Fruit fly (Drosophila melanogaster) whole organism, embryonic: Measurements from ENCODE around the gene Dif.

Experiments
- Adf1 ChIP-seq: fragments of 200-800 bp; sonication (Bioruptor generic); IDR thresholded peaks from 2 replicates; pipeline ENCODE4 v1.3.6; 2022; ENCODE audit warnings: missing biosample characterization, missing genetic modification characterization
- Antp ChIP-seq: fragments of 200-800 bp; sonication (Bioruptor generic); optimal IDR thresholded peaks from 3 replicates; lab custom pipeline; 2016; ENCODE audit warnings: missing biosample characterization, missing genetic modification characterization
- BEAF-32 ChIP-seq: fragments of 200-800 bp; sonication (Bioruptor generic); optimal IDR thresholded peaks from 3 replicates; lab custom pipeline; 2017; ENCODE audit warnings: missing biosample characterization, missing genetic modification characterization, mild to moderate bottlenecking, moderate library complexity, missing genetic modification reagents
- Blimp-1 ChIP-seq: fragments of 200-800 bp; sonication (Bioruptor generic); optimal IDR thresholded peaks from 3 replicates; lab custom pipeline; 2018; ENCODE audit warnings: missing biosample characterization, missing genetic modification characterization, mild to moderate bottlenecking, moderate library complexity, missing genetic modification reagents
- CG11723 ChIP-seq: fragments of 200-800 bp; sonication (Bioruptor generic); optimal IDR thresholded peaks from 2 replicates; lab custom pipeline; 2017; ENCODE audit warnings: missing biosample characterization, mild to moderate bottlenecking, missing genetic modification characterization
- CG12744 ChIP-seq: fragments of 200-800 bp; sonication (Bioruptor generic); optimal IDR thresholded peaks from 2 replicates; lab custom pipeline; 2016; ENCODE audit warnings: missing biosample characterization, missing genetic modification characterization
- CG13624 ChIP-seq: fragments of 200-800 bp; sonication (Bioruptor generic); optimal IDR thresholded peaks from 2 replicates; lab custom pipeline; 2016; ENCODE audit warnings: missing biosample characterization, missing genetic modification characterization
- CG1647 ChIP-seq: fragments of 200-800 bp; sonication (Bioruptor generic); optimal IDR thresholded peaks from 3 replicates; lab custom pipeline; 2016; ENCODE audit warnings: missing biosample characterization, missing genetic modification characterization
- CG16815 ChIP-seq: fragments of 200-800 bp; sonication (Bioruptor generic); optimal IDR thresholded peaks from 3 replicates; lab custom pipeline; 2017; ENCODE audit warnings: missing biosample characterization, mild to moderate bottlenecking, missing genetic modification characterization
- CG16863 ChIP-seq: fragments of 200-800 bp; sonication (Bioruptor generic); optimal IDR thresholded peaks from 3 replicates; lab custom pipeline; 2016; ENCODE audit warnings: missing biosample characterization, missing genetic modification characterization
- CG17328 ChIP-seq: fragments of 200-800 bp; sonication (Bioruptor generic); IDR thresholded peaks from 2 replicates; pipeline ENCODE4 v1.3.6; 2022; ENCODE audit warnings: missing biosample characterization, missing genetic modification characterization
- CG17385 ChIP-seq: fragments of 200-800 bp; sonication (Bioruptor generic); optimal IDR thresholded peaks from 3 replicates; lab custom pipeline; 2018; ENCODE audit warnings: missing biosample characterization, mild to moderate bottlenecking, missing genetic modification characterization
- CG18011 ChIP-seq: fragments of 200-800 bp; sonication (Bioruptor generic); optimal IDR thresholded peaks from 2 replicates; lab custom pipeline; 2017; ENCODE audit warnings: missing biosample characterization, missing genetic modification characterization, mild to moderate bottlenecking, moderate library complexity, missing genotype
- CG1832 ChIP-seq: fragments of 200-800 bp; sonication (Bioruptor generic); optimal IDR thresholded peaks from 2 replicates; lab custom pipeline; 2017; ENCODE audit warnings: missing biosample characterization, mild to moderate bottlenecking, missing genetic modification characterization, inconsistent platforms
- CG2889 ChIP-seq: fragments of 200-800 bp; sonication (Bioruptor generic); IDR thresholded peaks from 3 replicates; pipeline ENCODE4 v1.3.6; 2022; ENCODE audit warnings: missing biosample characterization, missing genetic modification characterization
- CG33557 ChIP-seq: fragments of 200-800 bp; sonication (Bioruptor generic); optimal IDR thresholded peaks from 2 replicates; lab custom pipeline; 2019; ENCODE audit warnings: missing biosample characterization, mild to moderate bottlenecking, missing genetic modification characterization, moderate library complexity
- CG4424 ChIP-seq: fragments of 200-800 bp; sonication (Bioruptor generic); optimal IDR thresholded peaks from 3 replicates; lab custom pipeline; 2016; ENCODE audit warnings: missing biosample characterization, missing genetic modification characterization
- CG6689 ChIP-seq: fragments of 200-800 bp; sonication (Bioruptor generic); IDR thresholded peaks from 2 replicates; pipeline ENCODE4 v1.3.6; 2022; ENCODE audit warnings: missing biosample characterization, missing genetic modification characterization
- CG7271 ChIP-seq: fragments of 200-800 bp; sonication (Bioruptor generic); optimal IDR thresholded peaks from 2 replicates; lab custom pipeline; 2018; ENCODE audit warnings: missing biosample characterization, mild to moderate bottlenecking, missing genetic modification characterization, moderate library complexity
- CG7928 ChIP-seq: fragments of 200-800 bp; sonication (Bioruptor generic); optimal IDR thresholded peaks from 2 replicates; lab custom pipeline; 2017; ENCODE audit warnings: missing biosample characterization, mild to moderate bottlenecking, missing genetic modification characterization
- CG8478 ChIP-seq: fragments of >200 bp; optimal IDR thresholded peaks from 2 replicates; lab custom pipeline; 2018
- CHES-1-like ChIP-seq: fragments of 200-800 bp; sonication (Bioruptor generic); optimal IDR thresholded peaks from 2 replicates; lab custom pipeline; 2016; ENCODE audit warnings: missing biosample characterization, missing genetic modification characterization
- Chrac-16 ChIP-seq: fragments of 200-800 bp; sonication (Bioruptor generic); optimal IDR thresholded peaks from 3 replicates; lab custom pipeline; 2016; ENCODE audit warnings: missing biosample characterization, missing genetic modification characterization
- ERR ChIP-seq: fragments of 200-800 bp; sonication (Bioruptor generic); optimal IDR thresholded peaks from 2 replicates; lab custom pipeline; 2016; ENCODE audit warnings: missing biosample characterization, missing genetic modification characterization
- Gug ChIP-seq: fragments of 200-800 bp; sonication (Bioruptor generic); IDR thresholded peaks from 4 replicates; pipeline ENCODE4 v1.3.6; 2022; ENCODE audit warnings: missing biosample characterization, missing genetic modification characterization
- HLH4C ChIP-seq: fragments of 200-800 bp; sonication (Bioruptor generic); IDR thresholded peaks from 3 replicates; pipeline ENCODE4 v1.3.6; 2022; ENCODE audit warnings: missing biosample characterization, missing genetic modification characterization; ENCODE audit not compliant: partially characterized antibody
- Lim3 ChIP-seq: fragments of 200-800 bp; sonication (Bioruptor generic); IDR thresholded peaks from 2 replicates; pipeline ENCODE4 v1.3.6; 2022; ENCODE audit warnings: missing biosample characterization, missing genetic modification characterization
- Nf-YB ChIP-seq: fragments of 200-800 bp; sonication (Bioruptor generic); optimal IDR thresholded peaks from 3 replicates; lab custom pipeline; 2019; ENCODE audit warnings: missing biosample characterization, mild to moderate bottlenecking, missing genetic modification characterization, moderate library complexity
- Rfx ChIP-seq: fragments of 200-800 bp; sonication (Bioruptor generic); IDR thresholded peaks from 2 replicates; pipeline ENCODE4 v1.3.6; 2022; ENCODE audit warnings: missing biosample characterization, missing genetic modification characterization
- Six4 ChIP-seq: fragments of 200-800 bp; sonication (Bioruptor generic); optimal IDR thresholded peaks from 2 replicates; lab custom pipeline; 2016; ENCODE audit warnings: missing biosample characterization, missing genetic modification characterization
- Sry-δ ChIP-seq: fragments of 200-800 bp; sonication (Bioruptor generic); optimal IDR thresholded peaks from 2 replicates; lab custom pipeline; 2016; ENCODE audit warnings: missing biosample characterization, missing genetic modification characterization
- Stat92E ChIP-seq, 3 experiments: fragments of >200 bp in 2 of 3; fragments of 200-800 bp in 1 of 3; sonication (Bioruptor generic) in 1 of 3; optimal IDR thresholded peaks; 2 replicates each; lab custom pipeline; 2017 to 2019; ENCODE audit warnings: missing biosample characterization in 3 of 3, missing genetic modification characterization in 3 of 3, mild to moderate bottlenecking in 1 of 3, moderate library complexity in 1 of 3
- TFAM ChIP-seq: fragments of 200-800 bp; sonication (Bioruptor generic); optimal IDR thresholded peaks from 2 replicates; lab custom pipeline; 2017; ENCODE audit warnings: missing biosample characterization, missing genetic modification characterization, inconsistent platforms
- Tbp ChIP-seq: fragments of >200 bp; optimal IDR thresholded peaks from 2 replicates; lab custom pipeline; 2018; ENCODE audit warnings: missing biosample characterization, missing genetic modification characterization
- YL-1 ChIP-seq: fragments of 200-800 bp; sonication (Bioruptor generic); optimal IDR thresholded peaks from 3 replicates; lab custom pipeline; 2017; ENCODE audit warnings: missing biosample characterization, mild to moderate bottlenecking, missing genetic modification characterization
- ap ChIP-seq: fragments of 200-800 bp; sonication (Bioruptor generic); IDR thresholded peaks from 2 replicates; pipeline ENCODE4 v1.3.6; 2022; ENCODE audit warnings: missing biosample characterization, missing genetic modification characterization
- ci ChIP-seq: fragments of 200-800 bp; sonication (Bioruptor generic); IDR thresholded peaks from 3 replicates; pipeline ENCODE4 v1.3.6; 2022; ENCODE audit warnings: missing biosample characterization, missing genetic modification characterization
- disco-r ChIP-seq: fragments of 200-800 bp; sonication (Bioruptor generic); optimal IDR thresholded peaks from 2 replicates; lab custom pipeline; 2016; ENCODE audit warnings: missing biosample characterization, missing genetic modification characterization
- en ChIP-seq: fragments of 200-800 bp; sonication (Bioruptor generic); optimal IDR thresholded peaks from 2 replicates; lab custom pipeline; 2016; ENCODE audit warnings: missing biosample characterization, missing genetic modification characterization
- gce ChIP-seq: fragments of 200-800 bp; sonication (Bioruptor generic); IDR thresholded peaks from 3 replicates; pipeline ENCODE4 v1.3.6; 2022; ENCODE audit warnings: missing biosample characterization, missing genetic modification characterization
- gsb ChIP-seq: fragments of 200-800 bp; sonication (Bioruptor generic); IDR thresholded peaks from 2 replicates; pipeline ENCODE4 v1.3.6; 2022; ENCODE audit warnings: missing biosample characterization, missing genetic modification characterization
- h ChIP-seq: fragments of >200 bp; optimal IDR thresholded peaks from 2 replicates; lab custom pipeline; 2017
- kah ChIP-seq: fragments of 200-800 bp; sonication (Bioruptor generic); optimal IDR thresholded peaks from 2 replicates; lab custom pipeline; 2018; ENCODE audit warnings: missing biosample characterization, mild to moderate bottlenecking, missing genetic modification characterization
- lmd ChIP-seq: fragments of 200-800 bp; sonication (Bioruptor generic); IDR thresholded peaks from 2 replicates; pipeline ENCODE4 v1.3.6; 2022; ENCODE audit warnings: missing biosample characterization, missing genetic modification characterization
- luna ChIP-seq: fragments of 200-800 bp; sonication (Bioruptor generic); optimal IDR thresholded peaks from 2 replicates; lab custom pipeline; 2016; ENCODE audit warnings: missing biosample characterization, missing genetic modification characterization
- mld ChIP-seq: fragments of 200-800 bp; sonication (Bioruptor generic); IDR thresholded peaks from 3 replicates; pipeline ENCODE4 v1.3.6; 2022; ENCODE audit warnings: missing biosample characterization, missing genetic modification characterization; ENCODE audit not compliant: partially characterized antibody
- rib ChIP-seq: fragments of 200-800 bp; sonication (Bioruptor generic); IDR thresholded peaks from 2 replicates; pipeline ENCODE4 v1.3.6; 2022; ENCODE audit warnings: missing biosample characterization, missing genetic modification characterization
- ro ChIP-seq: fragments of 200-800 bp; sonication (Bioruptor generic); IDR thresholded peaks from 2 replicates; pipeline ENCODE4 v1.3.6; 2022; ENCODE audit warnings: missing biosample characterization, missing genetic modification characterization
- seq ChIP-seq: fragments of 200-800 bp; sonication (Bioruptor generic); IDR thresholded peaks from 2 replicates; pipeline ENCODE4 v1.3.6; 2022; ENCODE audit warnings: missing biosample characterization, missing genetic modification characterization
- slbo ChIP-seq: fragments of 200-800 bp; sonication (Bioruptor generic); IDR thresholded peaks from 2 replicates; pipeline ENCODE4 v1.3.6; 2022; ENCODE audit warnings: missing biosample characterization, missing genetic modification characterization
- slp2 ChIP-seq: fragments of 200-800 bp; sonication (Bioruptor generic); optimal IDR thresholded peaks from 2 replicates; lab custom pipeline; 2016; ENCODE audit warnings: missing biosample characterization, missing genetic modification characterization
- toy ChIP-seq: fragments of 200-800 bp; sonication (Bioruptor generic); IDR thresholded peaks from 2 replicates; pipeline ENCODE4 v1.3.6; 2022; ENCODE audit warnings: missing biosample characterization, missing genetic modification characterization
- trh ChIP-seq: fragments of 200-800 bp; sonication (Bioruptor generic); optimal IDR thresholded peaks from 2 replicates; lab custom pipeline; 2016; ENCODE audit warnings: missing biosample characterization, missing genetic modification characterization

Gene Dif

dm6 chr2L:17382318-17382717, 50.6 kb downstream of the Dif start (continued):
- TF ChIP-seq kah (GFP tag; lab: Kevin White, UChicago) (peak; percentile 64), Lim3 (GFP tag; lab: Robert Waterston, UW) (no peak), Gug (GFP tag; lab: Robert Waterston, UW) (peak; percentile 52; the same call in 3 of the 4 replicates), trh (GFP tag; lab: Kevin White, UChicago) (no peak), disco-r (no peak), CG18011 (GFP tag; lab: Kevin White, UChicago) (peak; percentile 35), rib (GFP tag; lab: Robert Waterston, UW) (no peak), toy (no peak), Rfx (no peak; the same call in 1 of the 2 replicates), CG4424 (GFP tag; lab: Kevin White, UChicago) (peak; percentile 69), Blimp-1 (peak; percentile 84), CG13624 (GFP tag; lab: Kevin White, UChicago) (no peak), Antp (GFP tag; lab: Kevin White, UChicago) (no peak), ERR (no peak), CG16863 (GFP tag; lab: Kevin White, UChicago) (peak; percentile 26), CG7928 (GFP tag; lab: Kevin White, UChicago) (no peak), CG7271 (tag; lab: Kevin White, UChicago) (no peak), CHES-1-like (GFP tag; lab: Kevin White, UChicago) (peak; percentile 47), seq (GFP tag; lab: Robert Waterston, UW) (no peak), mld (GFP tag; lab: Robert Waterston, UW) (no peak), CG1647 (peak; percentile 16), YL-1 (GFP tag; lab: Kevin White, UChicago) (no peak), Sry-δ (GFP tag; lab: Kevin White, UChicago) (no peak), slp2 (GFP tag; lab: Kevin White, UChicago) (peak; percentile 38), CG33557 (GFP tag; lab: Kevin White, UChicago) (peak; percentile 93), CG17385 (GFP tag; lab: Kevin White, UChicago) (peak; percentile 72), Six4 (GFP tag; lab: Kevin White, UChicago) (peak; percentile 64), ap (no peak), CG11723 (peak; percentile 50), gce (no peak), Nf-YB (GFP tag; lab: Kevin White, UChicago) (peak; percentile 54), Chrac-16 (GFP tag; lab: Kevin White, UChicago) (peak; percentile 63), Tbp (GFP tag; lab: Kevin White, UChicago) (no peak), Stat92E (GFP tag; optimal IDR thresholded peaks at IDR 0.05; lab: Kevin White, UChicago) (peak in 1 of 3 experiments; percentile 73), gsb (GFP tag; lab: Robert Waterston, UW) (peak; percentile 19; the same call in 1 of the 2 replicates), h (lab: Kevin White, UChicago) (no peak), ro (GFP tag; lab: Robert Waterston, UW) (no peak), luna (GFP tag; lab: Kevin White, UChicago) (no peak), CG16815 (peak; percentile 74), BEAF-32 (GFP tag; lab: Kevin White, UChicago) (no peak), CG17328 (GFP tag; lab: Robert Waterston, UW) (peak; percentile 33; the same call in 1 of the 2 replicates), HLH4C (GFP tag; lab: Robert Waterston, UW) (no peak), CG6689 (peak; percentile 72), lmd (GFP tag; lab: Robert Waterston, UW) (peak; percentile 43), slbo (GFP tag; lab: Robert Waterston, UW) (peak; percentile 59), TFAM (GFP tag; lab: Kevin White, UChicago) (peak; percentile 25), ci (GFP tag; lab: Robert Waterston, UW) (peak; percentile 48; the same call in 1 of the 3 replicates), CG1832 (no peak), CG12744 (GFP tag; lab: Kevin White, UChicago) (peak; percentile 3), en (GFP tag; lab: Kevin White, UChicago) (no peak), Adf1 (GFP tag; lab: Robert Waterston, UW) (no peak), CG2889 (GFP tag; lab: Robert Waterston, UW) (no peak), CG8478 (no peak)
